Fruit fly (Drosophila melanogaster): ENCODE data around the gene CG9231.

Gene CG9231

dm6 chr3L:19618072-19618958 is 32.5 kb upstream of the CG9231 start, which contains the start of gene asf1:
TSS of gene asf1 (plus strand) at chr3L:19618894.
- TF ChIP-seq Lpt (GFP tag; optimal IDR thresholded peaks at IDR 0.05), result no peak
- TF ChIP-seq CG10669 (GFP tag; optimal IDR thresholded peaks at IDR 0.05), result no peak
- peak; percentile 39 for TF ChIP-seq Eip78C (GFP tag)
- no peak for TF ChIP-seq CG6854 (GFP tag; optimal IDR thresholded peaks at IDR 0.05)
- peak; percentile 27 for TF ChIP-seq esn (GFP tag; optimal IDR thresholded peaks at IDR 0.05)
- TF ChIP-seq CG1621 (tag; optimal IDR thresholded peaks at IDR 0.05), result no peak
- no peak for TF ChIP-seq CG8632 (GFP tag; optimal IDR thresholded peaks at IDR 0.05)
- no peak for TF ChIP-seq Met (GFP tag; optimal IDR thresholded peaks at IDR 0.05)
- TF ChIP-seq CG11294 (GFP tag; IDR thresholded peaks at IDR 0.05), result no peak
- no peak for TF ChIP-seq Eip93F (GFP tag; optimal IDR thresholded peaks at IDR 0.05)
- no peak; the same call in 2 of the 3 replicates for TF ChIP-seq CG6163 (GFP tag; IDR thresholded peaks at IDR 0.05)
- TF ChIP-seq OdsH (GFP tag; optimal IDR thresholded peaks at IDR 0.05), result no peak
- TF ChIP-seq Hr38 (GFP tag; optimal IDR thresholded peaks at IDR 0.05), result no peak
- TF ChIP-seq dsx (GFP tag; optimal IDR thresholded peaks at IDR 0.05; ENCODE audit: poor library complexity, severe bottlenecking), result peak; percentile 92
- peak; percentile 69 for TF ChIP-seq fkh (GFP tag; optimal IDR thresholded peaks at IDR 0.05)
- TF ChIP-seq CG6808 (GFP tag; optimal IDR thresholded peaks at IDR 0.05), result no peak
- TF ChIP-seq achi (GFP tag; optimal IDR thresholded peaks at IDR 0.05), result peak; percentile 66
- 0 out of 2 replicates have a peak, but pooled peaks have one; percentile 13 for TF ChIP-seq CG15336 (GFP tag; IDR thresholded peaks at IDR 0.05)
- TF ChIP-seq fd59A (GFP tag; optimal IDR thresholded peaks at IDR 0.05), result no peak
- no peak for TF ChIP-seq CG34406 (GFP tag; optimal IDR thresholded peaks at IDR 0.05)
- TF ChIP-seq cyc (GFP tag; optimal IDR thresholded peaks at IDR 0.05), result peak; percentile 23
- peak; percentile 38; the same call in 1 of the 3 replicates for TF ChIP-seq CG8119 (GFP tag; IDR thresholded peaks at IDR 0.05)
- TF ChIP-seq CG9139 (GFP tag; optimal IDR thresholded peaks at IDR 0.05), result no peak
- no peak for TF ChIP-seq CG11902 (GFP tag; optimal IDR thresholded peaks at IDR 0.05)
- no peak for TF ChIP-seq CG32006 (GFP tag; optimal IDR thresholded peaks at IDR 0.05)

DNA sequence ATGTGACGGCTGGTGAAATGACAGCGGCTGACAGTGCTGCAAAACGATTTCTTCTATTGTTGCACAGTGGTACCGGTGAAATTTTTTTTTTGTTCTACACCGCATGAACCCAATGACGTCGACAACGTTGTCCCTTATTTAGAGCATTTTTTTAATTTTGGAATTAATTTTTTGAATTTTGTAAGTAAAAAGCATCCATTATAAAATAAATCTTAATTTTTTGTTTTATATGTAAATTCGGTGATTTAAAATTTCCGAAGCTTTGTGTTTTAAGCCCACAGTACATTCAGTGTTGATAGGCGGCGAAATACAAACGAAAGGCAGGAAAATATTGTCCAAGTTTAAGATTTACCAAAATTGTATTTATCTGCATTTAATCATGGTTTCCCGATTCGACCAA is 26.4 kb upstream of the CG9231 start, which contains the start of the genes Lon and PIG-F:
TSS of gene Lon (minus strand) at position 28 of the 400 bp plus-strand sequence.
TSS of gene PIG-F (plus strand) at position 284 of the 400 bp plus-strand sequence.
- TF ChIP-seq pdm3 (GFP tag; optimal IDR thresholded peaks at IDR 0.05), result peak; percentile 99
- peak; percentile 98 for TF ChIP-seq Lpt (GFP tag; optimal IDR thresholded peaks at IDR 0.05)
- TF ChIP-seq Sox14 (GFP tag; optimal IDR thresholded peaks at IDR 0.05), result peak; percentile 99
- TF ChIP-seq net (GFP tag; optimal IDR thresholded peaks at IDR 0.05), result peak; percentile 99
- TF ChIP-seq acj6 (GFP tag; optimal IDR thresholded peaks at IDR 0.05), result peak; percentile 99
- peak; percentile 98 for TF ChIP-seq CG6163 (GFP tag; IDR thresholded peaks at IDR 0.05)
- TF ChIP-seq Sox102F (GFP tag; optimal IDR thresholded peaks at IDR 0.05), result peak; percentile 99
- TF ChIP-seq fkh (GFP tag; optimal IDR thresholded peaks at IDR 0.05), result peak; percentile 98
- peak; percentile 99 for TF ChIP-seq Met (GFP tag; optimal IDR thresholded peaks at IDR 0.05)
- peak; percentile 97 for TF ChIP-seq CG9139 (GFP tag; optimal IDR thresholded peaks at IDR 0.05)
- TF ChIP-seq cyc (GFP tag; optimal IDR thresholded peaks at IDR 0.05), result peak; percentile 99
- TF ChIP-seq fd59A (GFP tag; optimal IDR thresholded peaks at IDR 0.05), result peak; percentile 99
- peak; percentile 99 for TF ChIP-seq CG11762 (GFP tag; optimal IDR thresholded peaks at IDR 0.05; ENCODE audit: insufficient read depth)
- TF ChIP-seq CG10669 (GFP tag; optimal IDR thresholded peaks at IDR 0.05), result peak; percentile 99
- peak; percentile 99 for TF ChIP-seq CG3032 (tag; optimal IDR thresholded peaks at IDR 0.05)
- peak; percentile 99 for TF ChIP-seq CG31627 (GFP tag; optimal IDR thresholded peaks at IDR 0.05)
- peak; percentile 96 to 99 for TF ChIP-seq salr (GFP tag; optimal IDR thresholded peaks at IDR 0.05)
- peak; percentile 99 for TF ChIP-seq CG8632 (GFP tag; optimal IDR thresholded peaks at IDR 0.05)
- peak; percentile 98 for TF ChIP-seq CG6854 (GFP tag; optimal IDR thresholded peaks at IDR 0.05)
- TF ChIP-seq CG15336 (GFP tag; IDR thresholded peaks at IDR 0.05), result peak; percentile 98
- peak; percentile 99 for TF ChIP-seq esn (GFP tag; optimal IDR thresholded peaks at IDR 0.05)
- peak; percentile 99 for TF ChIP-seq Ets96B (tag; optimal IDR thresholded peaks at IDR 0.05)
- peak; percentile 98 for TF ChIP-seq CG8119 (GFP tag; IDR thresholded peaks at IDR 0.05)
- peak; percentile 97; the same call in 2 of the 3 replicates for TF ChIP-seq eg (GFP tag; IDR thresholded peaks at IDR 0.05)
- peak; percentile 97 for TF ChIP-seq Gug (GFP tag; IDR thresholded peaks at IDR 0.05)
- peak; percentile 98 for TF ChIP-seq CG6808 (GFP tag; optimal IDR thresholded peaks at IDR 0.05)
- TF ChIP-seq dsx (GFP tag; optimal IDR thresholded peaks at IDR 0.05; ENCODE audit: poor library complexity, severe bottlenecking), result peak; percentile 96
- TF ChIP-seq svp (GFP tag), result peak; percentile 100
- peak; percentile 99 for TF ChIP-seq Ets21C (GFP tag; optimal IDR thresholded peaks at IDR 0.05)
- TF ChIP-seq CG16779 (tag; optimal IDR thresholded peaks at IDR 0.05), result peak; percentile 97
- TF ChIP-seq achi (GFP tag; optimal IDR thresholded peaks at IDR 0.05), result peak; percentile 99
- peak; percentile 97 for TF ChIP-seq CG6276 (GFP tag; optimal IDR thresholded peaks at IDR 0.05)
- TF ChIP-seq CG11294 (GFP tag; IDR thresholded peaks at IDR 0.05), result peak; percentile 97
- peak; percentile 99 for TF ChIP-seq CG10631 (GFP tag; optimal IDR thresholded peaks at IDR 0.05)
- TF ChIP-seq Hr4 (GFP tag; optimal IDR thresholded peaks at IDR 0.05), result peak; percentile 99
- TF ChIP-seq Hr38 (GFP tag; optimal IDR thresholded peaks at IDR 0.05), result peak; percentile 89
- TF ChIP-seq vri (GFP tag; optimal IDR thresholded peaks at IDR 0.05), result peak; percentile 98
- peak; percentile 99 for TF ChIP-seq Eip75B (GFP tag; optimal IDR thresholded peaks at IDR 0.05)

Data from whole organism, prepupa.